Fruit fly (Drosophila melanogaster): ENCODE data around the gene Sema1a.

Gene Sema1a

dm6 chr2L:8717618-8718336, 175.8 kb downstream of the Sema1a start (continued):
- TF ChIP-seq jing (GFP tag; optimal IDR thresholded peaks at IDR 0.05), result peak; percentile 43
- TF ChIP-seq dmrt11E (tag; optimal IDR thresholded peaks at IDR 0.05), result peak; percentile 74
- peak; percentile 70 for TF ChIP-seq sisA (GFP tag; IDR thresholded peaks at IDR 0.05)
- TF ChIP-seq ken (GFP tag; IDR thresholded peaks at IDR 0.05), result 0 out of 3 replicates have a peak, but pooled peaks have one; percentile 47
- TF ChIP-seq CG17568 (GFP tag; optimal IDR thresholded peaks at IDR 0.05), result peak; percentile 83
- TF ChIP-seq CG12391 (tag; optimal IDR thresholded peaks at IDR 0.05), result peak; percentile 94
- no peak for TF ChIP-seq BEAF-32 (GFP tag; optimal IDR thresholded peaks at IDR 0.05)
- no peak for TF ChIP-seq CG1832 (GFP tag; optimal IDR thresholded peaks at IDR 0.05)
- peak; percentile 63 for TF ChIP-seq CG15514 (GFP tag; optimal IDR thresholded peaks at IDR 0.05)
- peak; percentile 81 for TF ChIP-seq sd (tag; optimal IDR thresholded peaks at IDR 0.05)
- TF ChIP-seq pb (GFP tag; optimal IDR thresholded peaks at IDR 0.05), result no peak
- TF ChIP-seq cas (GFP tag; IDR thresholded peaks at IDR 0.05), result no peak; the same call in 1 of the 2 replicates
- TF ChIP-seq CG10209 (GFP tag; optimal IDR thresholded peaks at IDR 0.05), result peak; percentile 94
- peak; percentile 97 for TF ChIP-seq CG7556 (GFP tag; optimal IDR thresholded peaks at IDR 0.05)
- peak; percentile 70; the same call in 1 of the 2 replicates for TF ChIP-seq ranshi (GFP tag; IDR thresholded peaks at IDR 0.05)
- TF ChIP-seq CG4328 (GFP tag; optimal IDR thresholded peaks at IDR 0.05), result peak; percentile 80
- TF ChIP-seq sug (tag; optimal IDR thresholded peaks at IDR 0.05), result peak; percentile 89
- peak; percentile 58 to 88 for TF ChIP-seq dpn (GFP tag; optimal IDR thresholded peaks at IDR 0.05)
- 0 out of 2 replicates have a peak, but pooled peaks have one; percentile 37 for TF ChIP-seq MBD-R2 (GFP tag; IDR thresholded peaks at IDR 0.05)
- no peak for TF ChIP-seq Poxn (GFP tag; IDR thresholded peaks at IDR 0.05)
- no peak for TF ChIP-seq luna (GFP tag; optimal IDR thresholded peaks at IDR 0.05)
- peak; percentile 58; the same call in 1 of the 2 replicates for TF ChIP-seq CG11085 (GFP tag; IDR thresholded peaks at IDR 0.05)
- TF ChIP-seq esg (GFP tag; conservative IDR thresholded peaks at IDR 0.05), result peak; percentile 62
- TF ChIP-seq Kr (GFP tag; optimal IDR thresholded peaks at IDR 0.05), result no peak
- TF ChIP-seq H15 (GFP tag; IDR thresholded peaks at IDR 0.05), result peak; percentile 73; the same call in 2 of the 3 replicates
- peak; percentile 85 for TF ChIP-seq Chrac-16 (GFP tag; optimal IDR thresholded peaks at IDR 0.05)
- peak; percentile 78 for TF ChIP-seq CG4707 (GFP tag; optimal IDR thresholded peaks at IDR 0.05)
- TF ChIP-seq lov (optimal IDR thresholded peaks at IDR 0.05), result no peak
- TF ChIP-seq lov (GFP tag; IDR thresholded peaks at IDR 0.05), result peak; percentile 60; the same call in 1 of the 3 replicates
- TF ChIP-seq hkb (optimal IDR thresholded peaks at IDR 0.05), result no peak
- peak; percentile 89 for TF ChIP-seq hkb (GFP tag; IDR thresholded peaks at IDR 0.05)
- no peak for TF ChIP-seq CG11398 (GFP tag; optimal IDR thresholded peaks at IDR 0.05)
- peak; percentile 91 for TF ChIP-seq CG4424 (GFP tag; optimal IDR thresholded peaks at IDR 0.05)
- TF ChIP-seq Ssrp (tag; optimal IDR thresholded peaks at IDR 0.05), result peak; percentile 91
- peak; percentile 72; the same call in 1 of the 2 replicates for TF ChIP-seq toy (GFP tag; IDR thresholded peaks at IDR 0.05)
- TF ChIP-seq CG10366 (GFP tag; IDR thresholded peaks at IDR 0.05), result peak; percentile 73
- peak; percentile 85 for TF ChIP-seq CG10267 (tag; optimal IDR thresholded peaks at IDR 0.05)
- peak; percentile 90 for TF ChIP-seq Dek (tag; optimal IDR thresholded peaks at IDR 0.05)
- peak; percentile 66 for TF ChIP-seq Spps (tag; optimal IDR thresholded peaks at IDR 0.05)
- peak; percentile 33 for TF ChIP-seq CG12236 (GFP tag; optimal IDR thresholded peaks at IDR 0.05)
- peak; percentile 63 for TF ChIP-seq psq (GFP tag; optimal IDR thresholded peaks at IDR 0.05)
- TF ChIP-seq aop (GFP tag; IDR thresholded peaks at IDR 0.05), result peak; percentile 54; the same call in 1 of the 2 replicates
- TF ChIP-seq h (optimal IDR thresholded peaks at IDR 0.05), result no peak
- no peak for TF ChIP-seq Sin3A (optimal IDR thresholded peaks at IDR 0.05)
- peak; percentile 62 for TF ChIP-seq CG15696 (tag; optimal IDR thresholded peaks at IDR 0.05)
- TF ChIP-seq trem (tag; optimal IDR thresholded peaks at IDR 0.05), result peak; percentile 82
- peak; percentile 89 for TF ChIP-seq org-1 (GFP tag; optimal IDR thresholded peaks at IDR 0.05)
- TF ChIP-seq pzg (GFP tag; optimal IDR thresholded peaks at IDR 0.05), result no peak
- no peak for TF ChIP-seq Lim3 (GFP tag; IDR thresholded peaks at IDR 0.05)
- TF ChIP-seq CTCF (GFP tag; optimal IDR thresholded peaks at IDR 0.05), result peak; percentile 64
- peak; percentile 83 for TF ChIP-seq CG4820 (GFP tag; optimal IDR thresholded peaks at IDR 0.05)

Data from whole organism, embryonic.